Worm (Caenorhabditis elegans) whole organism, L4/young adult: ENCODE data around the gene inx-2.

Experiments
- W03F9.2 ChIP-seq: fragments of 150-350 bp; optimal IDR thresholded peaks from 2 replicates; lab custom pipeline; 2014; ENCODE audit warnings: missing biosample characterization, missing genetic modification characterization
- dao-5 ChIP-seq: sonication (generic microtip); optimal IDR thresholded peaks from 2 replicates; lab custom pipeline; 2016; ENCODE audit warnings: missing genotype, missing genetic modification characterization, moderate library complexity, missing compliant biosample characterization
- him-1 ChIP-seq: sonication (generic microtip); optimal IDR thresholded peaks from 2 replicates; lab custom pipeline; 2016; ENCODE audit warnings: missing genotype, missing genetic modification reagents, missing genetic modification characterization, missing compliant biosample characterization

Gene inx-2

DNA sequence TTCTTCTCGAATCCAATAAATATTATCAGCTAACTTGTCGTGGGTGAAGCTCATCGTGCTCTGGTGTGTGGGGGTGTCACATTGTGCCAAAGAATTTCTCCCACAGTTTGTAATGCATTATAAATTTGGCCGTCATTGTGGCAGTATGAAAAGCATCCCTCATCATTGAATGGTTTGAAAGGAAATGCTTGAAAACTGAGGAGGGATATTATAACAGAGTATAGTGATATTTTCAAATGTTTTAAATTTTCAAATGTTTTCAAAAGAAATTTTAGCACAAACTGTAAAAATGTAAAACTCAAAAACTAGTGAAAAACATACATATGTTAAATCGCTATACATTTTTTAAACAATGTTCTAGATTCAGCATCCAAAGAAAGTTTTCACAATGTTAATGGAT is 27.6 kb downstream of the inx-2 start, which contains the start of gene C03A3.3:
Gene C03A3.3, minus strand, starts transcription at position 101 of the 400 bp plus-strand sequence.
- TF ChIP-seq him-1 (no peak), dao-5 (tag; lab: Kevin White, UChicago) (no peak), W03F9.2 (tag; lab: Kevin White, UChicago) (no peak)

DNA sequence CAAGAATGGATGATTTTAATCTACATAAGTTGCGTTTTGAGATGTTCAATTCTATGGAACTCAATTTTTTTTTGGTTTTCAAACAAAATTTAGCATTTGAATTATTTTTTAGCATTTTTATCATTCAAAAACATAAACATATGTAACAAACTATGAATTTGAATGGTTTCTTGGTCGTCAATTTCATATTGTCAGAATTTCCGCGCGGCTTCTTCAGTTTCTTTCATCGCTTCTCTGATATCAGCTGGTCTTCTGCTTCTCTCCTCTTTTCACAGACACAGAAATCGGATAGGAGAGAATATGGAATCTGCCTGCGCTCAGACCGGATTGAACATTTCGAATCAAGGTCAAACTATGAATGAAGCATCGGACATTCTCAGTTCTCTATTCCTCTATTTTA is 29.8 kb downstream of the inx-2 start, which contains the start of gene C03A3.9:
Gene C03A3.9, plus strand, starts transcription at position 301 of the 400 bp plus-strand sequence.
- TF ChIP-seq W03F9.2 (tag; lab: Kevin White, UChicago) (no peak), dao-5 (tag; lab: Kevin White, UChicago) (no peak)

DNA sequence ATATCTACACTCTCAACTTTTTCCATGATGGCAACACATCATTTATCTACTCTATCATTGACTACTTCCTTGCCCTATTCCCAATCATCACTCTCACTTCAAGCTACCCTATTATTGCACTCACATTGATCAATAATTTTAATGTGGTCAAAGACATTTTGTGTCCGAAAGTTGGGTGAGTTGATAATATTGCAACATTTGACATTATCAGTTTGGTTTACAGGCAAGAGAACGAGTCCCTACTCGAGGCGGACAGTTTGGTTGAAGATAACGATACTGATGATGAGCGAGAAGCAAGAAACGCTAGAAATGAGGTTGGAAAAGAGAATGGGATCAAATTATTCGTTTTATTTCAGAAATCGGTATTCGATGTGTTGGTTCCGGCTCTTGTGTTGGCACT is 31.8 kb downstream of the inx-2 start:
- TF ChIP-seq dao-5 (tag; lab: Kevin White, UChicago) (no peak), him-1 (no peak), W03F9.2 (tag; lab: Kevin White, UChicago) (no peak)

DNA sequence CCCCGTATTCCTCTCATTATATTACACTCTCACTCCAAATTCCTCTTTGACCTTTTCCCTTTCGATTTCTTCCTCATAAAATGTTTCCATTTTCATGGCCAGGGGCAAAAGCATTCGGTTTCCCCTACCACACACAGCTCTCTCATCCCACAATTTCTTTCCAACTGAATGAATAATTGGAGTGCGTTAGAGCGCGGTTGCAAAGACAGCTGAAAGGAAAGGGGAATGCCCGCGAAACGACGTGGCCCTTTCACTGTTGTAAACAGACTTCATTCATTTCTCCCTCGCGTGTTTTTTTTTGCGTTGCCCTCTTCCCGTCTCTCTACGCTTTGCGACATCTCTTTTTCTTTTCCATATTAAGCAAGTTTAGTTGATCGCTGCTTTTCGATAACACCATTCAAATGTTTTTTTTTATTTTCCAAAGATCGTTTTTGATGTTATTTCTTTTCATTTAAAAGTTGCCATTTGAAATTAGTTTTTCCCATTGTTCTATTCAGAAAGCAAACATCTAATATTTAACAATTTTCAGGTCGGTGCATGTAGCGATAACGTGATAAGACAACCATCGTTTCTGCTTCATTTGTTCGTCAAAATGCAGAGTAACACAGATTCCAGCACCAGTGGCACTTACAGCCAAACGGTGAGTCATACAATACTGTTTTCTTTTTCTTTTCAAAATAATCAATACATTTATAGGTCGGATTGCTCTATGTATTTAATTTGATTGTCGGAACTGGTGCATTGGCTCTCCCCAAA is 34.0 kb downstream of the inx-2 start, which contains the start of gene C03A3.2:
Gene C03A3.2, plus strand, starts transcription at position 530 of the 756 bp plus-strand sequence.
- peak; percentile 12 for TF ChIP-seq him-1
- TF ChIP-seq dao-5 (tag; lab: Kevin White, UChicago) = no peak
- TF ChIP-seq W03F9.2 (tag; lab: Kevin White, UChicago) = peak; percentile 6

DNA sequence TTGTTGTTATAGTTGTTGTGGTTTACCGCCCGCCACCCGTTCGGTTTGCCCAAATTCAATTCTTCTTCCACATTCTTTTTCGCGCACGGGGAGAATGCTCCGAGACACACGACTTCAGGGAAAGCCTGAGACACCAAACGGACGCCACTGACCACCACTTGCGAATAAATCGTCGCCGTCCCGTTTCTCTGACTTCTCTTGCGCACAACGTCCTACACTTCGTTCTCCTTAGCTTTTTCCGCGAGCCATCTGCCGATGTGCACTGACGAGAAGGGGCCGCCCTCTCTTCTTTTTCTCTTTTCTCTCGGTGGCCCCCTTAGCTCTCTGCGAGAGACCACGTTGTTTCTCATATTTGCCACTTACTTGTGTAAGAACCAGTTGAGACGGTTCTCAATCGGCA is 39.5 kb downstream of the inx-2 start, which contains the start of gene C03A3.1:
Gene C03A3.1, plus strand, starts transcription at position 291 of the 400 bp plus-strand sequence.
- no peak for TF ChIP-seq dao-5 (tag; lab: Kevin White, UChicago)
- no peak for TF ChIP-seq W03F9.2 (tag; lab: Kevin White, UChicago)
- no peak for TF ChIP-seq him-1

DNA sequence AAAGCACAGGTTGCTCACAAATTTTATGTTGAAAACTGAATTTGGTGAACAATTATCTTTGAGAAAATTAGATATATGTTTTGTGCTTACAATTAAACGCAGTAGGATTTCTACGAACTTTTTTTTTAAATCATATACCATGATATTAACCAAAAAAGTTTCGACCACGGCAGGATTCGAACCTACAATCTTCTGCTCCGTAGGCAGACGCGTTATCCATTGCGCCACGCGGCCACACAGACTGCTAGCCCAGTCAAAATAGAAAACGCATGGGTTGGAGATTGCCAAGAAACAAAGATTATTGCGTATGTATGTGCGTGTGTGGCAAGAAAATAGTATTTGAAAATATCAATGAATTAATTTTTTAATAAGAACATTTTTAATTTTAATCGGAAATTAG is 44.1 kb downstream of the inx-2 start:
- TF ChIP-seq him-1 (peak; percentile 37), dao-5 (tag; lab: Kevin White, UChicago) (no peak), W03F9.2 (tag; lab: Kevin White, UChicago) (peak; percentile 24)

DNA sequence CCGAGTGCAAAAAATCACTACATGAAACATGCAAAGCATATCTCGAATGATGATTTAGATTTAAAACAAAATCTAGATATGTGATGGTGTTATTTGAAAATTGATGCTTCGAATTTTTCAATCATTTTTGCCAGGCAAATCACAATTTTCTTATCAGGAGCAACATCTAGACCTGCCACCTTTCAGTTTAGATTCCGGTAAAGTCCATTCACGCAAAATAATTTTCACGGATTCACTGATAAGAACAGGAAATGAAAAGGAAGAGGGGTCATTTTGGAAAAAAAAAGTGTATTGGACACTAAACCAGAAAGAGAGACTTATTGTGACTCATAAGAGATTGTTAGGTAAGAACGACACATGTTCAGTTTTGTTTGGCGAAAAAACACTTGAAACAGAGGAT is 44.6 kb downstream of the inx-2 start:
- TF ChIP-seq dao-5 (tag; lab: Kevin White, UChicago) (no peak), W03F9.2 (tag; lab: Kevin White, UChicago) (no peak), him-1 (no peak)

DNA sequence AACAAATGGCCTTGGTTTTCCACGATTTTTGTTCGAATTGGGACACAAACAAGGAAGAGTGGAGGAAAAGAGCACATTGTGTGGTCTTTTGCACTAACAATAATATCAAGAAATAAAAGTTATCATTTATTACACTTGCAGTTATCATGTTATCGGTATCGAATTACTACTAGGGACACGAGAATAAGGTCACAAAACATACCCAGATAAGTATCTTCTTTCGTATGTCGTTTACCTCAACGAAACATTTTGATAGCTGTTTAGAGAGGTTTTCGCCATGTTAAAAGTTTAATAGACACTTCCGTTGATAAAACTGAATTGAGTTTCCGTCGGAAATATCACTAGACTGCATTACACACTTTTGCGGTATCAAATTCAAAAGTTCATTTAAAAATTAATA is 45.5 kb downstream of the inx-2 start:
- TF ChIP-seq dao-5 (tag; lab: Kevin White, UChicago) (no peak), him-1 (no peak)

DNA sequence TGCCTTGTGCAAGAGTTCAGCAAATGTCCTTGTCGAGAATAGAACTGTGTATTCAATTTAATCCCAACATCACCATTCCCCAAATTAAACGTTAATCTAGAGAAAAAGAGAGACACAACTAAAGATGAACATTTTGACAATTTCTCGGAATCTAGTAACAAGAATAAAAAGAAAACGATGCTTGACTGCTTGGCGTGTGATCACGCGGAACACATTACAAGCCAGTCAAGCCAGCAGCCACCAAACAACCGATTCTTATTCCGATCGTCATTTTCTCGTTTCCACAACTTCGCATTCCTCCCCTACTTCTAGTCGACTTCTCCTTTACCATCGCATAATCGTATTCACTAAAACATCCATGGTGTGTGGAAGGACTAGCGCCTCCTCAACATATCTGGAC is 47.1 kb downstream of the inx-2 start:
- TF ChIP-seq W03F9.2 (tag; lab: Kevin White, UChicago) (no peak), him-1 (no peak), dao-5 (tag; lab: Kevin White, UChicago) (no peak)

DNA sequence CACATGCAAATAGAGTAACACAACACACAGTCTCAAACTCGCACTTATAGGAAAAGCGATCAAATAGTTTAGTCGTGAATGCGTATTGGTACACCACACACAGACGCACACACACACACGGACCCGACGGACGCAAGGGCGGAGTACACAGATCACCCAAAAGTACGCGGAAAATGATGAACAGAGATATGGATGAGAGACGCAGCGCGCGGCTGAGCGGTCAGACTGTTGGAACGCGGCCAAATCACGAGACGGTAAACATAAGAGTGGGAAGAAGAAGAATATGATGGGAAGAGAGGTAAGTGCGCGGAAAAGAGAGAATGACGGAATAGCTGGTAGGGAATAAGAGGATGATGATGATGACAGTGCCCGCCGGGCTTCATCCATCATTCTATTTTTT is 48.5 kb downstream of the inx-2 start:
- TF ChIP-seq him-1 (no peak), dao-5 (tag; lab: Kevin White, UChicago) (no peak), W03F9.2 (tag; lab: Kevin White, UChicago) (no peak)

DNA sequence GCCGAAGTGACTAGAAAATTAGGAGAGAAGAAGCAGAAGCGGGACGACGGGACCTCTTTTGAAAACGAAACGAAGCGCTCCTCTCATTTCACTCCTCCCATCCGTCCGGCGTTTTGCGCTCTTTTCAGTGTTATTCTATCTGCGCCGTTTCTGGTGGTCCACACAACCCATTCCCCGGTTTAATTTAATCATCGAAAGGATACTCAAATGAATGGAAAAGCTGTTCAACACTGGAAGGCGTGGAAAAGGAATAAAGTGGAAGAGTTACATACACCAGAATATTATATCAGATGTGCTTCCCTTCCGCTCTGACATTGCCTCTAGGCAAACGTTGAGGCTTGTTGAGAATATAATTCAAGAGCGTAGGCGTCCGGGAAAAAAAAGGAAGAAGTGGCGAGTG is 51.5 kb downstream of the inx-2 start:
- TF ChIP-seq W03F9.2 (tag; lab: Kevin White, UChicago) (no peak), dao-5 (tag; lab: Kevin White, UChicago) (no peak), him-1 (no peak)
